Fruit fly (Drosophila melanogaster) whole organism, prepupa: ENCODE data around the gene CG14721.

Experiments used
- Blimp-1 ChIP-seq: fragments of 200-800 bp; sonication (Bioruptor generic); optimal IDR thresholded peaks from 3 replicates; lab custom pipeline; 2017; ENCODE audit warnings: missing biosample characterization, missing genetic modification characterization, mild to moderate bottlenecking, moderate library complexity, missing genetic modification reagents
- CG10631 ChIP-seq: fragments of 200-800 bp; sonication (Bioruptor generic); optimal IDR thresholded peaks from 2 replicates; lab custom pipeline; 2016; ENCODE audit warnings: missing biosample characterization, missing genetic modification characterization
- CG10669 ChIP-seq: fragments of 200-800 bp; sonication (Bioruptor generic); optimal IDR thresholded peaks from 3 replicates; lab custom pipeline; 2018; ENCODE audit warnings: missing biosample characterization, mild to moderate bottlenecking, missing genetic modification characterization, moderate library complexity
- CG11762 ChIP-seq: fragments of 200-800 bp; sonication (Bioruptor generic); optimal IDR thresholded peaks from 3 replicates; lab custom pipeline; 2016; ENCODE audit warnings: missing biosample characterization, missing genetic modification characterization; ENCODE audit not compliant: insufficient read depth
- CG11902 ChIP-seq: fragments of 200-800 bp; sonication (Bioruptor generic); optimal IDR thresholded peaks from 3 replicates; lab custom pipeline; 2016; ENCODE audit warnings: missing biosample characterization, missing genetic modification characterization
- CG1621 ChIP-seq: fragments of 200-800 bp; sonication (Bioruptor generic); optimal IDR thresholded peaks from 3 replicates; lab custom pipeline; 2018; ENCODE audit warnings: missing biosample characterization, mild to moderate bottlenecking, missing genetic modification characterization
- CG16779 ChIP-seq: fragments of 200-800 bp; sonication (Bioruptor generic); optimal IDR thresholded peaks from 3 replicates; lab custom pipeline; 2017; ENCODE audit warnings: missing biosample characterization, mild to moderate bottlenecking, missing genetic modification characterization
- CG3032 ChIP-seq: fragments of 200-800 bp; optimal IDR thresholded peaks from 2 replicates; lab custom pipeline; 2019; ENCODE audit warnings: missing biosample characterization, mild to moderate bottlenecking, missing genetic modification characterization, moderate library complexity
- CG31627 ChIP-seq: fragments of 200-800 bp; sonication (Bioruptor generic); optimal IDR thresholded peaks from 3 replicates; lab custom pipeline; 2016; ENCODE audit warnings: missing biosample characterization, missing genetic modification characterization
- CG32006 ChIP-seq: fragments of 200-800 bp; sonication (Bioruptor generic); optimal IDR thresholded peaks from 3 replicates; lab custom pipeline; 2017; ENCODE audit warnings: missing biosample characterization, mild to moderate bottlenecking, missing genetic modification characterization
- CG34406 ChIP-seq: fragments of 200-800 bp; sonication (Bioruptor generic); optimal IDR thresholded peaks from 3 replicates; lab custom pipeline; 2016; ENCODE audit warnings: missing biosample characterization, missing genetic modification characterization
- CG3919 ChIP-seq: fragments of 200-800 bp; sonication (Bioruptor generic); optimal IDR thresholded peaks from 3 replicates; lab custom pipeline; 2016; ENCODE audit warnings: missing biosample characterization, missing genetic modification characterization
- CG4318 ChIP-seq: fragments of 200-800 bp; sonication (Bioruptor generic); optimal IDR thresholded peaks from 3 replicates; lab custom pipeline; 2017; ENCODE audit warnings: missing biosample characterization, mild to moderate bottlenecking, missing genetic modification characterization
- CG6276 ChIP-seq: fragments of 200-800 bp; sonication (Bioruptor generic); optimal IDR thresholded peaks from 2 replicates; lab custom pipeline; 2017; ENCODE audit warnings: missing biosample characterization, mild to moderate bottlenecking, missing genetic modification characterization
- CG6792 ChIP-seq: fragments of 200-800 bp; sonication (Bioruptor generic); optimal IDR thresholded peaks from 3 replicates; lab custom pipeline; 2016; ENCODE audit warnings: missing biosample characterization, missing genetic modification characterization
- CG6808 ChIP-seq: fragments of 200-800 bp; sonication (Bioruptor generic); optimal IDR thresholded peaks from 3 replicates; lab custom pipeline; 2017; ENCODE audit warnings: missing biosample characterization, missing genetic modification characterization, mild to moderate bottlenecking, moderate library complexity, missing genetic modification reagents
- CG8119 ChIP-seq: fragments of 200-800 bp; sonication (Bioruptor generic); IDR thresholded peaks from 3 replicates; pipeline ENCODE4 v1.3.6; 2022; ENCODE audit warnings: missing biosample characterization, missing genetic modification characterization
- CG8319 ChIP-seq: fragments of 200-800 bp; sonication (Bioruptor generic); optimal IDR thresholded peaks from 3 replicates; lab custom pipeline; 2016; ENCODE audit warnings: missing biosample characterization, missing genetic modification characterization
- CG8632 ChIP-seq: fragments of 200-800 bp; sonication (Bioruptor generic); optimal IDR thresholded peaks from 3 replicates; lab custom pipeline; 2016; ENCODE audit warnings: missing biosample characterization, missing genetic modification characterization
- Eip78C ChIP-seq: fragments of 200-800 bp; sonication (Bioruptor generic); peaks from one replicate; lab custom pipeline; 2016; ENCODE audit warnings: missing biosample characterization, missing genetic modification characterization
- Eip93F ChIP-seq: fragments of 200-800 bp; sonication (Bioruptor generic); optimal IDR thresholded peaks from 2 replicates; lab custom pipeline; 2016; ENCODE audit warnings: missing biosample characterization, mild to moderate bottlenecking, missing genetic modification characterization
- Ets21C ChIP-seq: fragments of 200-800 bp; sonication (Bioruptor generic); optimal IDR thresholded peaks from 3 replicates; lab custom pipeline; 2016; ENCODE audit warnings: missing biosample characterization, missing genetic modification characterization
- Ets96B ChIP-seq: fragments of 200-800 bp; optimal IDR thresholded peaks from 2 replicates; lab custom pipeline; 2019; ENCODE audit warnings: missing biosample characterization, mild to moderate bottlenecking, missing genetic modification characterization, moderate library complexity
- Gug ChIP-seq: fragments of 200-800 bp; sonication (Bioruptor generic); IDR thresholded peaks from 2 replicates; pipeline ENCODE4 v1.3.6; 2022; ENCODE audit warnings: missing biosample characterization, missing genetic modification characterization
- Hr38 ChIP-seq: sonication (Bioruptor generic); optimal IDR thresholded peaks from 2 replicates; lab custom pipeline; 2016; ENCODE audit warnings: missing biosample characterization, missing genetic modification characterization
- Hr39 ChIP-seq: fragments of 200-800 bp; sonication (Bioruptor generic); optimal IDR thresholded peaks from 2 replicates; lab custom pipeline; 2016; ENCODE audit warnings: missing biosample characterization, missing genetic modification characterization
- Hr4 ChIP-seq: fragments of 200-800 bp; sonication (Bioruptor generic); optimal IDR thresholded peaks from 3 replicates; lab custom pipeline; 2016; ENCODE audit warnings: missing biosample characterization, missing genetic modification characterization
- Lpt ChIP-seq: fragments of 200-800 bp; sonication (Bioruptor generic); optimal IDR thresholded peaks from 3 replicates; lab custom pipeline; 2016; ENCODE audit warnings: missing biosample characterization, missing genetic modification characterization
- Met ChIP-seq: fragments of 200-800 bp; sonication (Bioruptor generic); optimal IDR thresholded peaks from 3 replicates; lab custom pipeline; 2016; ENCODE audit warnings: missing biosample characterization, missing genetic modification characterization
- Sox102F ChIP-seq: fragments of 200-800 bp; sonication (Bioruptor generic); optimal IDR thresholded peaks from 2 replicates; lab custom pipeline; 2016; ENCODE audit warnings: missing biosample characterization, mild to moderate bottlenecking, missing genetic modification characterization
- Sox14 ChIP-seq: fragments of 200-800 bp; sonication (Bioruptor generic); optimal IDR thresholded peaks from 3 replicates; lab custom pipeline; 2016; ENCODE audit warnings: missing biosample characterization, missing genetic modification characterization
- Sox15 ChIP-seq: fragments of 200-800 bp; sonication (Bioruptor generic); optimal IDR thresholded peaks from 3 replicates; lab custom pipeline; 2016; ENCODE audit warnings: missing biosample characterization, missing genetic modification characterization
- achi ChIP-seq: fragments of 200-800 bp; sonication (Bioruptor generic); optimal IDR thresholded peaks from 3 replicates; lab custom pipeline; 2016; ENCODE audit warnings: missing biosample characterization, missing genetic modification characterization
- acj6 ChIP-seq: fragments of 200-800 bp; sonication (Bioruptor generic); optimal IDR thresholded peaks from 3 replicates; lab custom pipeline; 2016; ENCODE audit warnings: missing biosample characterization, missing genetic modification characterization
- cyc ChIP-seq: fragments of 200-800 bp; sonication (Bioruptor generic); optimal IDR thresholded peaks from 3 replicates; lab custom pipeline; 2016; ENCODE audit warnings: missing biosample characterization, missing genetic modification characterization
- dac ChIP-seq: fragments of 200-800 bp; sonication (Bioruptor generic); optimal IDR thresholded peaks from 2 replicates; lab custom pipeline; 2017; ENCODE audit warnings: missing biosample characterization, mild to moderate bottlenecking, missing genetic modification characterization
- dsx ChIP-seq: fragments of 200-800 bp; optimal IDR thresholded peaks from 3 replicates; lab custom pipeline; 2019; ENCODE audit warnings: missing biosample characterization, mild to moderate bottlenecking, missing genetic modification characterization, moderate library complexity; ENCODE audit not compliant: poor library complexity, severe bottlenecking
- eg ChIP-seq: fragments of 200-800 bp; sonication (Bioruptor generic); IDR thresholded peaks from 3 replicates; pipeline ENCODE4 v1.3.6; 2022; ENCODE audit warnings: missing biosample characterization, missing genetic modification characterization
- esn ChIP-seq: fragments of 200-800 bp; sonication (Bioruptor generic); optimal IDR thresholded peaks from 2 replicates; lab custom pipeline; 2016; ENCODE audit warnings: missing biosample characterization, mild to moderate bottlenecking, missing genetic modification characterization, moderate library complexity
- fd59A ChIP-seq: fragments of 200-800 bp; sonication (Bioruptor generic); optimal IDR thresholded peaks from 2 replicates; lab custom pipeline; 2017; ENCODE audit warnings: missing biosample characterization, mild to moderate bottlenecking, missing genetic modification characterization, missing genetic modification reagents
- fkh ChIP-seq: fragments of 200-800 bp; sonication (Bioruptor generic); optimal IDR thresholded peaks from 3 replicates; lab custom pipeline; 2017; ENCODE audit warnings: missing biosample characterization, mild to moderate bottlenecking, missing genetic modification characterization, moderate library complexity
- lz ChIP-seq: fragments of 200-800 bp; sonication (Bioruptor generic); optimal IDR thresholded peaks from 3 replicates; lab custom pipeline; 2016; ENCODE audit warnings: missing biosample characterization, missing genetic modification characterization
- net ChIP-seq: fragments of 200-800 bp; sonication (Bioruptor generic); optimal IDR thresholded peaks from 3 replicates; lab custom pipeline; 2016; ENCODE audit warnings: missing biosample characterization, missing genetic modification characterization
- pdm3 ChIP-seq: fragments of 200-800 bp; sonication (Bioruptor generic); optimal IDR thresholded peaks from 3 replicates; lab custom pipeline; 2016; ENCODE audit warnings: missing biosample characterization, missing genetic modification characterization
- ss ChIP-seq, 2 experiments: fragments of 200-800 bp; sonication (Bioruptor generic); optimal IDR thresholded peaks; 2 replicates in 1 of 2; 3 replicates in 1 of 2; lab custom pipeline; 2017 to 2018; ENCODE audit warnings: mild to moderate bottlenecking in 2 of 2, missing biosample characterization in 2 of 2, missing genetic modification characterization in 2 of 2, moderate library complexity in 1 of 2
- topi ChIP-seq: fragments of 200-800 bp; sonication (Bioruptor generic); optimal IDR thresholded peaks from 3 replicates; lab custom pipeline; 2016; ENCODE audit warnings: missing biosample characterization, missing genetic modification characterization
- vri ChIP-seq: fragments of 200-800 bp; sonication (Bioruptor generic); optimal IDR thresholded peaks from 3 replicates; lab custom pipeline; 2016; ENCODE audit warnings: missing biosample characterization, mild to moderate bottlenecking, missing genetic modification characterization

Gene CG14721

DNA sequence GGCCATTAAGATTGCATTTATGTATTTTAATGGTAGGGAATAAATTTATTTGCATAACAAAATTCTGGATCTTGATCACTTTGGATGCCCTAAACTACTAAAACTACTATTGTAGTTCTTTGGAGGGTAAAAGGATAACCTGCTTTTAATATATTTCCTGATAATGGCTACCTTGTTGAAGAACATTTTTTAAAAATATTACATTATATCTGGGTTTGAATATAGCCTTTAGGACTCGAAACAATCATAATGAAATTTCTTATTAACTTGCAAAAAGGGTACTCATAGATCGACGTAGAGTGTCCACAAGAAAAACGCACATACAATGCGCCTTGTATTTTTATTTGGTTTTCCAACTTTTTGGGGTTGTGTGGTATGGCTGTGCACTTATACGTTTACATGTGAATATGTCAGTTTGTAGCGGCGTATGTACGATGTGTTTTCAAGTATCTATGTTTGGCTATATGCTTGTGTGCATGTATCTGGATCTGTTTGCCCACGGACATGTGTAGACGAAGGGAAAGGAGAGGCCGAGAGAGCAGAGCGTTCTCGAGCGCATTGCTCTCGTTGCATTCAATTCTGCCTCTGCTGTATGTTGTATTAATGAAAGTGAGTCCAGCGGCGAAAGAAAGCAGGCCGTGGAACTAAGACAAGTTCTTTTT lies 44.2 kb downstream of the CG14721 start (continued):
- TF ChIP-seq dac (GFP tag; lab: Kevin White, UChicago) = peak; percentile 80
- TF ChIP-seq CG4318 (GFP tag; lab: Kevin White, UChicago) = peak; percentile 80
- peak; percentile 85 for TF ChIP-seq net (GFP tag; lab: Kevin White, UChicago)
- TF ChIP-seq dsx (GFP tag; lab: Kevin White, UChicago) = peak; percentile 92
- peak; percentile 94 for TF ChIP-seq Ets96B (tag; lab: Kevin White, UChicago)
- TF ChIP-seq CG6808 (GFP tag; lab: Kevin White, UChicago) = peak; percentile 89
- peak; percentile 92 for TF ChIP-seq fd59A
- peak; percentile 76 for TF ChIP-seq CG6276 (GFP tag; lab: Kevin White, UChicago)
- TF ChIP-seq Hr38 = no peak
- TF ChIP-seq Sox102F (GFP tag; lab: Kevin White, UChicago) = peak; percentile 93
- peak; percentile 88 for TF ChIP-seq Sox15 (GFP tag; lab: Kevin White, UChicago)
- TF ChIP-seq CG10669 = peak; percentile 90
- peak; percentile 63 for TF ChIP-seq Lpt
- TF ChIP-seq pdm3 (GFP tag; lab: Kevin White, UChicago) = peak; percentile 94
- peak; percentile 96 for TF ChIP-seq Met (GFP tag; lab: Kevin White, UChicago)
- peak; percentile 92 for TF ChIP-seq achi (GFP tag; lab: Kevin White, UChicago)
- peak; percentile 92 for TF ChIP-seq Hr39 (GFP tag; lab: Kevin White, UChicago)
- TF ChIP-seq ss (GFP tag; optimal IDR thresholded peaks at IDR 0.05; lab: Kevin White, UChicago) = peak; percentile 79 to 91
- TF ChIP-seq Hr4 = peak; percentile 88
- peak; percentile 90 for TF ChIP-seq Ets21C (GFP tag; lab: Kevin White, UChicago)
- TF ChIP-seq CG8119 (GFP tag; lab: Robert Waterston, UW) = peak; percentile 84
- peak; percentile 94 for TF ChIP-seq lz (GFP tag; lab: Kevin White, UChicago)
- TF ChIP-seq CG11762 = peak; percentile 89
- peak; percentile 91 for TF ChIP-seq CG10631 (GFP tag; lab: Kevin White, UChicago)
- peak; percentile 99 for TF ChIP-seq Eip78C (GFP tag; lab: Kevin White, UChicago)
- TF ChIP-seq CG32006 (GFP tag; lab: Kevin White, UChicago) = peak; percentile 93
- peak; percentile 81 for TF ChIP-seq CG1621 (tag; lab: Kevin White, UChicago)
- peak; percentile 96 for TF ChIP-seq topi
- peak; percentile 81 for TF ChIP-seq CG16779 (tag; lab: Kevin White, UChicago)
- peak; percentile 93 for TF ChIP-seq Blimp-1 (GFP tag; lab: Kevin White, UChicago)
- TF ChIP-seq CG8319 (GFP tag; lab: Kevin White, UChicago) = peak; percentile 83

dm6 chr3R:11780181-11780688 lies 45.0 kb downstream of the CG14721 start:
- TF ChIP-seq CG11902 (GFP tag; lab: Kevin White, UChicago) = peak; percentile 95
- peak; percentile 96 for TF ChIP-seq CG8119 (GFP tag; lab: Robert Waterston, UW)
- peak; percentile 98 for TF ChIP-seq acj6 (GFP tag; lab: Kevin White, UChicago)
- peak; percentile 99 for TF ChIP-seq CG10631 (GFP tag; lab: Kevin White, UChicago)
- TF ChIP-seq Blimp-1 (GFP tag; lab: Kevin White, UChicago) = peak; percentile 86
- peak; percentile 95 for TF ChIP-seq CG16779 (tag; lab: Kevin White, UChicago)
- peak; percentile 98 for TF ChIP-seq CG34406 (GFP tag; lab: Kevin White, UChicago)
- peak; percentile 97 for TF ChIP-seq esn (GFP tag; lab: Kevin White, UChicago)
- TF ChIP-seq CG3919 = peak; percentile 98
- TF ChIP-seq cyc (GFP tag; lab: Kevin White, UChicago) = peak; percentile 93
- peak; percentile 89 for TF ChIP-seq CG31627 (GFP tag; lab: Kevin White, UChicago)
- TF ChIP-seq fd59A = peak; percentile 98
- peak; percentile 99 for TF ChIP-seq CG3032 (tag; lab: Kevin White, UChicago)
- TF ChIP-seq CG8632 (GFP tag; lab: Kevin White, UChicago) = peak; percentile 98
- peak; percentile 90 for TF ChIP-seq Gug
- TF ChIP-seq CG6792 (GFP tag; lab: Kevin White, UChicago) = peak; percentile 96
- TF ChIP-seq net (GFP tag; lab: Kevin White, UChicago) = peak; percentile 97
- TF ChIP-seq dsx (GFP tag; lab: Kevin White, UChicago) = peak; percentile 95
- TF ChIP-seq vri (GFP tag; lab: Kevin White, UChicago) = peak; percentile 78
- peak; percentile 87 for TF ChIP-seq dac (GFP tag; lab: Kevin White, UChicago)
- TF ChIP-seq achi (GFP tag; lab: Kevin White, UChicago) = peak; percentile 97
- peak; percentile 93 for TF ChIP-seq Met (GFP tag; lab: Kevin White, UChicago)
- TF ChIP-seq CG8319 (GFP tag; lab: Kevin White, UChicago) = peak; percentile 93
- no peak for TF ChIP-seq fkh (GFP tag; lab: Kevin White, UChicago)
- TF ChIP-seq Eip93F (GFP tag; lab: Kevin White, UChicago) = peak; percentile 67
- TF ChIP-seq eg = peak; percentile 97
- TF ChIP-seq Sox15 (GFP tag; lab: Kevin White, UChicago) = peak; percentile 93
- peak; percentile 96 for TF ChIP-seq CG6276 (GFP tag; lab: Kevin White, UChicago)
- peak; percentile 89 for TF ChIP-seq Sox14 (GFP tag; lab: Kevin White, UChicago)
